Worm (Caenorhabditis elegans) whole organism, late embryonic: ENCODE results near the gene romo-1.

Experiments
- ahr-1 ChIP-seq: sonication (generic microtip); optimal IDR thresholded peaks from 2 replicates; lab custom pipeline; 2016; ENCODE audit warnings: missing genetic modification characterization, missing compliant biosample characterization
- ceh-22 ChIP-seq: sonication (generic microtip); optimal IDR thresholded peaks from 2 replicates; lab custom pipeline; 2017; ENCODE audit warnings: missing biosample characterization, missing genetic modification characterization
- ceh-34 ChIP-seq: sonication (generic microtip); optimal IDR thresholded peaks from 2 replicates; lab custom pipeline; 2016; ENCODE audit warnings: mild to moderate bottlenecking, missing genetic modification characterization, missing compliant biosample characterization
- ets-4 ChIP-seq: sonication (generic microtip); optimal IDR thresholded peaks from 2 replicates; lab custom pipeline; 2016; ENCODE audit warnings: missing genetic modification characterization, missing compliant biosample characterization
- lin-11 ChIP-seq: fragments of 200-800 bp; sonication (Bioruptor generic); optimal IDR thresholded peaks from 2 replicates; lab custom pipeline; 2018; ENCODE audit warnings: mild to moderate bottlenecking, missing genetic modification characterization, missing compliant biosample characterization
- nhr-11 ChIP-seq: fragments of 150-350 bp; optimal IDR thresholded peaks from 2 replicates; lab custom pipeline; 2014; ENCODE audit warnings: missing biosample characterization, missing genetic modification characterization
- pax-1 ChIP-seq: fragments of 150-350 bp; optimal IDR thresholded peaks from 2 replicates; lab custom pipeline; 2014; ENCODE audit warnings: missing biosample characterization, missing genetic modification characterization
- sox-4 ChIP-seq: sonication (generic microtip); optimal IDR thresholded peaks from 2 replicates; lab custom pipeline; 2017; ENCODE audit warnings: mild to moderate bottlenecking, missing genetic modification characterization, inconsistent platforms, missing compliant biosample characterization
- tbx-2 ChIP-seq: sonication (generic microtip); optimal IDR thresholded peaks from 2 replicates; lab custom pipeline; 2016; ENCODE audit warnings: missing genetic modification characterization, missing compliant biosample characterization

DNA sequence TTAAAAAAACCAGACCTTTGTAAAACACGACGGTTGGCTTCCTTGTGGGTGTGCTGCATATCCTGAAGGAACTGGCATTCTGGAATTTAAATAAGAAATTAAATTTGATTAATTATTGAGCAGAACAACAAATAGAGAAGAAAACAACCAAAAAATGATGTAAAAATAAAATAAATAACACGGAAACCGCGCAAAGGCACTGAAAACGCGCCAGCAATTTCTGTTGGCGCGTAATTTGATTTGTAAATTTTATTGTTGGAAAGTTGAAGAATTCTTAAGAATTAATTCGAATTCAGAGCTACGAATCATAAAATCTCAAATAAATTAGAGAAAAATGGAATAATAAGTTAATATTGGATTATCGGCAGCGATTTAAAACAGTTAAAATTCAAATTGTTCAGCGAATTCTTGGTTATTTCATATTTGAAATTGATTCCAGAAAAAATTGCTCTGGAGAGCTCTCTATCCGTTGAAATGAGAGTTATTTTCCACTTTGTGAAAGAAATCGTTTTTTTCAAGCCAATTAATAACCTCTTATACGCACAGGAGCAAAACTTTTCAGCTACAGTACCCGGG lies at the start of gene romo-1:
- TF ChIP-seq ceh-34 (tag; lab: Kevin White, UChicago): no peak
- TF ChIP-seq lin-11 (tag; lab: Kevin White, UChicago): no peak
- no peak for TF ChIP-seq ahr-1
- no peak for TF ChIP-seq sox-4 (tag; lab: Kevin White, UChicago)
- TF ChIP-seq tbx-2: no peak
- no peak for TF ChIP-seq nhr-11 (tag; lab: Kevin White, UChicago)
- no peak for TF ChIP-seq ets-4
- no peak for TF ChIP-seq ceh-22
- no peak for TF ChIP-seq pax-1 (tag; lab: Kevin White, UChicago)
